Fruit fly (Drosophila melanogaster): ENCODE measurements around the gene smp-30.

Gene smp-30

dm6 chr3R:14707703-14708643 is 43.1 kb downstream of the smp-30 start (continued):
- TF ChIP-seq Blimp-1 (GFP tag; optimal IDR thresholded peaks at IDR 0.05) (no peak), CG10654 (GFP tag; optimal IDR thresholded peaks at IDR 0.05) (no peak), CG12942 (GFP tag; optimal IDR thresholded peaks at IDR 0.05) (no peak), crol (GFP tag; IDR thresholded peaks at IDR 0.05) (no peak), CG17568 (GFP tag; optimal IDR thresholded peaks at IDR 0.05) (peak; percentile 2), sens (GFP tag) (peak; percentile 15), Taf1 (GFP tag; IDR thresholded peaks at IDR 0.05) (no peak), br (optimal IDR thresholded peaks at IDR 0.05) (no peak), tap (tag; optimal IDR thresholded peaks at IDR 0.05) (no peak), Deaf1 (tag; optimal IDR thresholded peaks at IDR 0.05) (peak; percentile 5)

dm6 chr3R:14706860-14707259 is 44.2 kb downstream of the smp-30 start:
- TF ChIP-seq HLHmδ (GFP tag; optimal IDR thresholded peaks at IDR 0.05) (no peak), al (GFP tag; IDR thresholded peaks at IDR 0.05) (peak; percentile 74), bowl (GFP tag; IDR thresholded peaks at IDR 0.05) (0 out of 2 replicates have a peak, but pooled peaks have one; percentile 52), Antp (GFP tag; optimal IDR thresholded peaks at IDR 0.05) (peak; percentile 43), bigmax (GFP tag; optimal IDR thresholded peaks at IDR 0.05) (no peak), cwo (GFP tag; optimal IDR thresholded peaks at IDR 0.05) (peak; percentile 31), CG4360 (GFP tag; IDR thresholded peaks at IDR 0.05) (no peak), slp2 (GFP tag; optimal IDR thresholded peaks at IDR 0.05) (no peak), CG18262 (tag; optimal IDR thresholded peaks at IDR 0.05) (no peak), CG2202 (tag; optimal IDR thresholded peaks at IDR 0.05) (no peak), inv (GFP tag; IDR thresholded peaks at IDR 0.05; ENCODE audit: partially characterized antibody) (peak; percentile 47; the same call in 1 of the 2 replicates), CG32772 (GFP tag; IDR thresholded peaks at IDR 0.05) (no peak), Myb (GFP tag; optimal IDR thresholded peaks at IDR 0.05) (peak; percentile 57), H15 (GFP tag; IDR thresholded peaks at IDR 0.05) (0 out of 3 replicates have a peak, but pooled peaks have one; percentile 51), CG13424 (tag; optimal IDR thresholded peaks at IDR 0.05) (peak; percentile 28), Opbp (GFP tag; IDR thresholded peaks at IDR 0.05; ENCODE audit: partially characterized antibody) (no peak), cas (GFP tag; IDR thresholded peaks at IDR 0.05) (peak; percentile 58; the same call in 1 of the 2 replicates), CG14710 (tag; optimal IDR thresholded peaks at IDR 0.05) (no peak), NC2α (GFP tag; optimal IDR thresholded peaks at IDR 0.05) (no peak), Doc2 (GFP tag; IDR thresholded peaks at IDR 0.05) (no peak), eyg (GFP tag; optimal IDR thresholded peaks at IDR 0.05) (peak; percentile 57), CG3847 (GFP tag; IDR thresholded peaks at IDR 0.05) (peak; percentile 73), CG14667 (GFP tag; IDR thresholded peaks at IDR 0.05) (0 out of 2 replicates have a peak, but pooled peaks have one; percentile 22), CG11696 (GFP tag; IDR thresholded peaks at IDR 0.05) (no peak), ac (GFP tag; optimal IDR thresholded peaks at IDR 0.05) (no peak), CG8478 (optimal IDR thresholded peaks at IDR 0.05) (no peak), Fer3 (tag; optimal IDR thresholded peaks at IDR 0.05) (peak; percentile 56), CG4617 (GFP tag; optimal IDR thresholded peaks at IDR 0.05; ENCODE audit: borderline replicate concordance) (no peak), otp (GFP tag; IDR thresholded peaks at IDR 0.05) (peak; percentile 70; the same call in 2 of the 3 replicates), zfh2 (GFP tag; optimal IDR thresholded peaks at IDR 0.05) (peak; percentile 69), CG15601 (tag; optimal IDR thresholded peaks at IDR 0.05) (no peak), CG13624 (GFP tag; optimal IDR thresholded peaks at IDR 0.05) (peak; percentile 53), Dip3 (GFP tag; optimal IDR thresholded peaks at IDR 0.05) (peak; percentile 59), abd-A (tag; optimal IDR thresholded peaks at IDR 0.05) (no peak), CG2678 (tag; optimal IDR thresholded peaks at IDR 0.05) (peak; percentile 68), nmo (GFP tag; optimal IDR thresholded peaks at IDR 0.05) (peak; percentile 34), CG13123 (GFP tag; optimal IDR thresholded peaks at IDR 0.05) (no peak), row (GFP tag; IDR thresholded peaks at IDR 0.05) (peak; percentile 78), fd96Cb (tag; optimal IDR thresholded peaks at IDR 0.05) (peak; percentile 40)

Measured in whole organism, embryonic.